Fruit fly (Drosophila melanogaster) whole organism: ENCODE results near the gene MnM.

Experiments
- CG8478 ChIP-seq: fragments of >200 bp; optimal IDR thresholded peaks from 2 replicates; lab custom pipeline; 2018; ENCODE audit warnings: inconsistent platforms
- EcR ChIP-seq, 2 experiments: fragments of >200 bp; optimal IDR thresholded peaks; 2 replicates each; lab custom pipeline; 2017; ENCODE audit warnings: missing biosample characterization in 2 of 2, missing genetic modification characterization in 2 of 2, missing genetic modification reagents in 2 of 2
- pan ChIP-seq: fragments of >200 bp; optimal IDR thresholded peaks from 2 replicates; lab custom pipeline; 2017
- usp ChIP-seq: fragments of >200 bp; optimal IDR thresholded peaks from 2 replicates; lab custom pipeline; 2017; ENCODE audit warnings: missing biosample characterization, missing genetic modification characterization, mixed read lengths

DNA sequence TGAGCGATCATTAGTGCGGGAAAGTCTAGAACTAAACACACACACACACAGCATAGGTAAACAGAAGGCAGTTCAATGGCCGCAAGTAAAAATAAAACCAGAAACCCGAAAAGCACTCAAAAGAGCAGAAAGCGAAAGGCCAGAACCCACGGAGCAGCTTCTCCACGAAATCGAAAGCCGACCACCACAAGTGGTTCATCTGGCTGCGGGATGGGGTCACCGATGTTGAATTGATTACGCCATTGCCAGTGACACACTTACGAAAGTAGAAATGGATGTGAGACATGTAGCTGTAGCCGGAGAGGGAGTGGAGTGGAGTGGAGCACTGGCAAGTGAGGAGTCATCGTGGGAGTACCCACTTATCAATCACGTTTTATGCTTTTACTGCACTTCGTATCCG is 37.0 kb downstream of the MnM start:
- TF ChIP-seq EcR (GFP tag; optimal IDR thresholded peaks at IDR 0.05; lab: Kevin White, UChicago) (no peak), usp (no peak), pan (lab: Kevin White, UChicago) (no peak), CG8478 (no peak)
